Worm (Caenorhabditis elegans) whole organism, mixed stage, embryonic: ENCODE results near the gene C01C10.2.

Source experiments
- ceh-83 ChIP-seq: fragments of 200-800 bp; sonication (Bioruptor generic); optimal IDR thresholded peaks from 2 replicates; lab custom pipeline; 2018; ENCODE audit warnings: mild to moderate bottlenecking, missing genetic modification characterization, missing compliant biosample characterization
- elt-3 ChIP-seq: fragments of 150-350 bp; optimal IDR thresholded peaks from 2 replicates; lab custom pipeline; 2014; ENCODE audit warnings: missing biosample characterization, missing genetic modification characterization
- lsy-2 ChIP-seq: fragments of 150-350 bp; optimal IDR thresholded peaks from 2 replicates; lab custom pipeline; 2014; ENCODE audit warnings: missing biosample characterization, missing genetic modification characterization
- mep-1 ChIP-seq: fragments of 150-350 bp; optimal IDR thresholded peaks from 2 replicates; lab custom pipeline; 2017; ENCODE audit warnings: missing biosample characterization, missing genetic modification reagents, missing genetic modification characterization, inconsistent platforms
- nhr-12 ChIP-seq: fragments of 150-350 bp; optimal IDR thresholded peaks from 2 replicates; lab custom pipeline; 2014; ENCODE audit warnings: missing biosample characterization, missing genetic modification characterization
- nhr-2 ChIP-seq: fragments of 150-350 bp; optimal IDR thresholded peaks from 2 replicates; lab custom pipeline; 2014; ENCODE audit warnings: missing biosample characterization, missing genetic modification characterization
- nhr-28 ChIP-seq: fragments of 150-350 bp; optimal IDR thresholded peaks from 2 replicates; lab custom pipeline; 2014; ENCODE audit warnings: missing biosample characterization, missing genetic modification characterization
- pha-4 ChIP-seq: fragments of 150-350 bp; optimal IDR thresholded peaks from 2 replicates; lab custom pipeline; 2018; ENCODE audit warnings: missing biosample characterization, missing genetic modification reagents, missing genetic modification characterization
- snpc-4 ChIP-seq: fragments of 150-350 bp; optimal IDR thresholded peaks from 2 replicates; lab custom pipeline; 2014; ENCODE audit warnings: missing biosample characterization, missing genetic modification characterization
- unc-120 ChIP-seq: sonication (generic microtip); optimal IDR thresholded peaks from 2 replicates; lab custom pipeline; 2017; ENCODE audit warnings: missing genetic modification characterization, missing compliant biosample characterization; ENCODE audit not compliant: poor library complexity, severe bottlenecking
- unc-39 ChIP-seq: fragments of 150-350 bp; optimal IDR thresholded peaks from 2 replicates; lab custom pipeline; 2014; ENCODE audit warnings: missing biosample characterization, missing genetic modification characterization
- unc-62 ChIP-seq: fragments of 150-350 bp; optimal IDR thresholded peaks from 2 replicates; lab custom pipeline; 2014; ENCODE audit warnings: missing biosample characterization, missing genetic modification reagents, missing genetic modification characterization
- ztf-11 ChIP-seq: fragments of 150-350 bp; optimal IDR thresholded peaks from 2 replicates; lab custom pipeline; 2014; ENCODE audit warnings: missing biosample characterization, missing genetic modification characterization

- TF ChIP-seq lsy-2 (tag; lab: Kevin White, UChicago): no peak
- TF ChIP-seq unc-62 (GFP tag; lab: Kevin White, UChicago): no peak
- TF ChIP-seq pha-4: no peak
- no peak for TF ChIP-seq nhr-28 (tag; lab: Kevin White, UChicago)
- no peak for TF ChIP-seq unc-39
- TF ChIP-seq unc-120 (tag; lab: Kevin White, UChicago): no peak
- TF ChIP-seq nhr-2: no peak
- no peak for TF ChIP-seq ztf-11 (tag; lab: Kevin White, UChicago)
- TF ChIP-seq nhr-12 (tag; lab: Kevin White, UChicago): no peak
- no peak for TF ChIP-seq mep-1 (tag; lab: Kevin White, UChicago)
- TF ChIP-seq ceh-83 (GFP tag; lab: Kevin White, UChicago): no peak
- TF ChIP-seq snpc-4 (tag; lab: Kevin White, UChicago): no peak
- TF ChIP-seq elt-3 (tag; lab: Kevin White, UChicago): no peak
These were observed 26.5 kb upstream of the C01C10.2 start for ce11 chrX:7464389-7464788.
